Worm (Caenorhabditis elegans): ENCODE results near the gene vps-8.

The vps-8 gene

ce11 chrIV:12275892-12276291 is at the start of gene vps-8:
Gene vps-8, minus strand, starts transcription at chrIV:12275992.
- TF ChIP-seq tab-1 (GFP tag; IDR thresholded peaks at IDR 0.05) (no peak), cog-1 (tag; optimal IDR thresholded peaks at IDR 0.05) (no peak), med-1 (GFP tag; optimal IDR thresholded peaks at IDR 0.05; ENCODE audit: insufficient read depth) (no peak), ref-1 (GFP tag; conservative IDR thresholded peaks at IDR 0.05) (no peak), ztf-23 (GFP tag; IDR thresholded peaks at IDR 0.05) (no peak), flt-1 (GFP tag; IDR thresholded peaks at IDR 0.05) (no peak), T22C8.4 (GFP tag; IDR thresholded peaks at IDR 0.05) (no peak), klf-2 (GFP tag; conservative IDR thresholded peaks at IDR 0.05) (no peak), ztf-29 (GFP tag; IDR thresholded peaks at IDR 0.05) (no peak)

ce11 chrIV:12311597-12311996 is 35.8 kb upstream of the vps-8 start, which contains the start of gene oac-58:
Gene oac-58, minus strand, starts transcription at chrIV:12311697.
- no peak for TF ChIP-seq tab-1 (GFP tag; IDR thresholded peaks at IDR 0.05)
- no peak for TF ChIP-seq ref-1 (GFP tag; conservative IDR thresholded peaks at IDR 0.05)
- no peak for TF ChIP-seq flt-1 (GFP tag; IDR thresholded peaks at IDR 0.05)
- no peak for TF ChIP-seq med-1 (GFP tag; optimal IDR thresholded peaks at IDR 0.05; ENCODE audit: insufficient read depth)
- no peak for TF ChIP-seq ztf-23 (GFP tag; IDR thresholded peaks at IDR 0.05)
- TF ChIP-seq T22C8.4 (GFP tag; IDR thresholded peaks at IDR 0.05), result no peak
- TF ChIP-seq klf-2 (GFP tag; conservative IDR thresholded peaks at IDR 0.05), result no peak
- no peak for TF ChIP-seq cog-1 (tag; optimal IDR thresholded peaks at IDR 0.05)
- no peak for TF ChIP-seq ztf-29 (GFP tag; IDR thresholded peaks at IDR 0.05)

ce11 chrIV:12307720-12308119 is 31.9 kb upstream of the vps-8 start, which contains the start of gene oac-57:
Gene oac-57, minus strand, starts transcription at chrIV:12307820.
- TF ChIP-seq ref-1 (GFP tag; conservative IDR thresholded peaks at IDR 0.05) (no peak), T22C8.4 (GFP tag; IDR thresholded peaks at IDR 0.05) (no peak), med-1 (GFP tag; optimal IDR thresholded peaks at IDR 0.05; ENCODE audit: insufficient read depth) (no peak), ztf-23 (GFP tag; IDR thresholded peaks at IDR 0.05) (no peak), flt-1 (GFP tag; IDR thresholded peaks at IDR 0.05) (no peak), tab-1 (GFP tag; IDR thresholded peaks at IDR 0.05) (no peak), ztf-29 (GFP tag; IDR thresholded peaks at IDR 0.05) (no peak), klf-2 (GFP tag; conservative IDR thresholded peaks at IDR 0.05) (no peak), cog-1 (tag; optimal IDR thresholded peaks at IDR 0.05) (no peak)

- TF ChIP-seq klf-2 (GFP tag; conservative IDR thresholded peaks at IDR 0.05) (no peak), ref-1 (GFP tag; conservative IDR thresholded peaks at IDR 0.05) (no peak), ztf-29 (GFP tag; IDR thresholded peaks at IDR 0.05) (no peak), ztf-23 (GFP tag; IDR thresholded peaks at IDR 0.05) (no peak), T22C8.4 (GFP tag; IDR thresholded peaks at IDR 0.05) (no peak), tab-1 (GFP tag; IDR thresholded peaks at IDR 0.05) (no peak), flt-1 (GFP tag; IDR thresholded peaks at IDR 0.05) (no peak), med-1 (GFP tag; optimal IDR thresholded peaks at IDR 0.05; ENCODE audit: insufficient read depth) (no peak), cog-1 (tag; optimal IDR thresholded peaks at IDR 0.05) (no peak)
These were observed 30.2 kb upstream of the vps-8 start for ce11 chrIV:12305956-12306355.

ce11 chrIV:12304750-12305149 is 29.0 kb upstream of the vps-8 start:
- no peak for TF ChIP-seq klf-2 (GFP tag; conservative IDR thresholded peaks at IDR 0.05)
- no peak for TF ChIP-seq tab-1 (GFP tag; IDR thresholded peaks at IDR 0.05)
- no peak for TF ChIP-seq med-1 (GFP tag; optimal IDR thresholded peaks at IDR 0.05; ENCODE audit: insufficient read depth)
- TF ChIP-seq cog-1 (tag; optimal IDR thresholded peaks at IDR 0.05), result no peak
- TF ChIP-seq flt-1 (GFP tag; IDR thresholded peaks at IDR 0.05), result no peak
- TF ChIP-seq ztf-29 (GFP tag; IDR thresholded peaks at IDR 0.05), result no peak
- no peak for TF ChIP-seq T22C8.4 (GFP tag; IDR thresholded peaks at IDR 0.05)
- no peak for TF ChIP-seq ztf-23 (GFP tag; IDR thresholded peaks at IDR 0.05)
- no peak for TF ChIP-seq ref-1 (GFP tag; conservative IDR thresholded peaks at IDR 0.05)

- TF ChIP-seq klf-2 (GFP tag; conservative IDR thresholded peaks at IDR 0.05), result no peak
- no peak for TF ChIP-seq med-1 (GFP tag; optimal IDR thresholded peaks at IDR 0.05; ENCODE audit: insufficient read depth)
- no peak for TF ChIP-seq T22C8.4 (GFP tag; IDR thresholded peaks at IDR 0.05)
- no peak for TF ChIP-seq ztf-23 (GFP tag; IDR thresholded peaks at IDR 0.05)
- no peak for TF ChIP-seq cog-1 (tag; optimal IDR thresholded peaks at IDR 0.05)
- TF ChIP-seq tab-1 (GFP tag; IDR thresholded peaks at IDR 0.05), result no peak
- no peak for TF ChIP-seq ref-1 (GFP tag; conservative IDR thresholded peaks at IDR 0.05)
- no peak for TF ChIP-seq flt-1 (GFP tag; IDR thresholded peaks at IDR 0.05)
- TF ChIP-seq ztf-29 (GFP tag; IDR thresholded peaks at IDR 0.05), result no peak
These were observed 27.1 kb upstream of the vps-8 start for ce11 chrIV:12302885-12303284.

ce11 chrIV:12301161-12301560 is 25.4 kb upstream of the vps-8 start, which contains the start of gene oac-59:
Gene oac-59, minus strand, starts transcription at chrIV:12301261.
- TF ChIP-seq tab-1 (GFP tag; IDR thresholded peaks at IDR 0.05) (no peak), flt-1 (GFP tag; IDR thresholded peaks at IDR 0.05) (no peak), ztf-23 (GFP tag; IDR thresholded peaks at IDR 0.05) (no peak), klf-2 (GFP tag; conservative IDR thresholded peaks at IDR 0.05) (no peak), T22C8.4 (GFP tag; IDR thresholded peaks at IDR 0.05) (no peak), ref-1 (GFP tag; conservative IDR thresholded peaks at IDR 0.05) (no peak), ztf-29 (GFP tag; IDR thresholded peaks at IDR 0.05) (no peak), med-1 (GFP tag; optimal IDR thresholded peaks at IDR 0.05; ENCODE audit: insufficient read depth) (no peak), cog-1 (tag; optimal IDR thresholded peaks at IDR 0.05) (no peak)

- TF ChIP-seq cog-1 (tag; optimal IDR thresholded peaks at IDR 0.05), result no peak
- no peak for TF ChIP-seq ztf-23 (GFP tag; IDR thresholded peaks at IDR 0.05)
- no peak for TF ChIP-seq T22C8.4 (GFP tag; IDR thresholded peaks at IDR 0.05)
- TF ChIP-seq ztf-29 (GFP tag; IDR thresholded peaks at IDR 0.05), result no peak
- no peak for TF ChIP-seq klf-2 (GFP tag; conservative IDR thresholded peaks at IDR 0.05)
- no peak for TF ChIP-seq flt-1 (GFP tag; IDR thresholded peaks at IDR 0.05)
- no peak for TF ChIP-seq tab-1 (GFP tag; IDR thresholded peaks at IDR 0.05)
- TF ChIP-seq ref-1 (GFP tag; conservative IDR thresholded peaks at IDR 0.05), result no peak
- no peak for TF ChIP-seq med-1 (GFP tag; optimal IDR thresholded peaks at IDR 0.05; ENCODE audit: insufficient read depth)
These were observed 15.0 kb upstream of the vps-8 start, which contains the start of gene C42C1.8 for ce11 chrIV:12290744-12291143. Gene C42C1.8, plus strand, starts transcription at chrIV:12291044.

- TF ChIP-seq ztf-23 (GFP tag; IDR thresholded peaks at IDR 0.05) (no peak), T22C8.4 (GFP tag; IDR thresholded peaks at IDR 0.05) (no peak), med-1 (GFP tag; optimal IDR thresholded peaks at IDR 0.05; ENCODE audit: insufficient read depth) (no peak), tab-1 (GFP tag; IDR thresholded peaks at IDR 0.05) (no peak), flt-1 (GFP tag; IDR thresholded peaks at IDR 0.05) (no peak), ref-1 (GFP tag; conservative IDR thresholded peaks at IDR 0.05) (no peak), cog-1 (tag; optimal IDR thresholded peaks at IDR 0.05) (no peak), ztf-29 (GFP tag; IDR thresholded peaks at IDR 0.05) (no peak), klf-2 (GFP tag; conservative IDR thresholded peaks at IDR 0.05) (no peak)
These were observed 13.4 kb upstream of the vps-8 start, which contains the start of gene C42C1.9 for ce11 chrIV:12289149-12289548. Gene C42C1.9, plus strand, starts transcription at chrIV:12289449.
